Worm (Caenorhabditis elegans) whole organism, L4 larva: ENCODE results near the gene inf-1.
A peak's percentile ranks its signal among the peaks of the same experiment; 100 is the strongest.

ENCODE experiments used
- F44E2.7 ChIP-seq: fragments of 200-800 bp; sonication (Bioruptor generic); IDR thresholded peaks from 2 replicates; pipeline ENCODE4 v2.1.2; 2022; ENCODE audit warnings: missing genetic modification characterization, missing compliant biosample characterization
- F49E8.2 ChIP-seq: sonication (generic microtip); optimal IDR thresholded peaks from 2 replicates; lab custom pipeline; 2016; ENCODE audit warnings: missing compliant biosample characterization, mild to moderate bottlenecking, missing genetic modification characterization, borderline replicate concordance
- T20F7.1 ChIP-seq: fragments of 200-800 bp; sonication (Bioruptor generic); optimal IDR thresholded peaks from 2 replicates; lab custom pipeline; 2018; ENCODE audit warnings: mild to moderate bottlenecking, missing genetic modification characterization, missing compliant biosample characterization
- T26A8.4 ChIP-seq: fragments of 200-800 bp; sonication (Bioruptor generic); IDR thresholded peaks from 2 replicates; pipeline ENCODE4 v1.3.6; 2022; ENCODE audit warnings: missing genetic modification characterization, missing compliant biosample characterization
- Y48G9A.11 ChIP-seq: fragments of 200-800 bp; sonication (Bioruptor generic); IDR thresholded peaks from 2 replicates; pipeline ENCODE4 v1.3.6; 2022; ENCODE audit warnings: missing genetic modification reagents, missing genetic modification characterization, missing compliant biosample characterization
- Y75B8A.6 ChIP-seq: fragments of 200-800 bp; sonication (Bioruptor generic); IDR thresholded peaks from 2 replicates; pipeline ENCODE4 v1.3.6; 2022; ENCODE audit warnings: missing genetic modification reagents, missing genetic modification characterization, missing compliant biosample characterization
- ZK337.2 ChIP-seq: fragments of 200-800 bp; sonication (Bioruptor generic); IDR thresholded peaks from 2 replicates; pipeline ENCODE4 v1.3.6; 2022; ENCODE audit warnings: missing genetic modification reagents, missing genetic modification characterization, missing compliant biosample characterization
- ZK546.5 ChIP-seq, 2 experiments: sonication (generic microtip); optimal IDR thresholded peaks; 2 replicates each; lab custom pipeline; 2017; ENCODE audit warnings: missing biosample characterization in 2 of 2, missing genetic modification characterization in 2 of 2
- aha-1 ChIP-seq: fragments of 150-350 bp; peaks from one replicate; lab custom pipeline; 2014; ENCODE audit warnings: missing biosample characterization, missing genetic modification characterization
- aly-2 ChIP-seq: sonication (generic microtip); optimal IDR thresholded peaks from 2 replicates; lab custom pipeline; 2018; ENCODE audit warnings: missing biosample characterization, missing genetic modification characterization
- ama-1 ChIP-seq: fragments of 150-350 bp; optimal IDR thresholded peaks from 2 replicates; lab custom pipeline; 2014; ENCODE audit warnings: inconsistent platforms, mixed read lengths
- ceh-20 ChIP-seq: fragments of 200-800 bp; sonication (Bioruptor generic); IDR thresholded peaks from 2 replicates; pipeline ENCODE4 v1.3.6; 2022; ENCODE audit warnings: missing genetic modification reagents, missing genetic modification characterization, missing compliant biosample characterization
- ces-1 ChIP-seq: fragments of 150-350 bp; sonication (generic microtip); optimal IDR thresholded peaks from 4 replicates; lab custom pipeline; 2014; ENCODE audit warnings: missing biosample characterization, missing genetic modification reagents, missing genetic modification characterization
- cey-2 ChIP-seq: sonication (generic microtip); optimal IDR thresholded peaks from 3 replicates; lab custom pipeline; 2017; ENCODE audit warnings: missing genetic modification characterization, mild to moderate bottlenecking, missing compliant biosample characterization, antibody characterized with exemption, borderline replicate concordance; ENCODE audit not compliant: insufficient read depth
- daf-12 ChIP-seq: fragments of 150-350 bp; optimal IDR thresholded peaks from 2 replicates; lab custom pipeline; 2014; ENCODE audit warnings: missing biosample characterization, missing genetic modification reagents, missing genetic modification characterization
- daf-16 ChIP-seq, 3 experiments: sonication (generic microtip); optimal IDR thresholded peaks; 2 replicates each; lab custom pipeline; 2016 to 2017; ENCODE audit warnings: missing genetic modification characterization in 3 of 3, missing genetic modification reagents in 3 of 3, mild to moderate bottlenecking in 2 of 3, missing compliant biosample characterization in 2 of 3, missing biosample characterization in 1 of 3, moderate library complexity in 1 of 3
- daf-19 ChIP-seq: fragments of 200-800 bp; sonication (Bioruptor generic); conservative IDR thresholded peaks from 2 replicates; pipeline ENCODE4 v1.3.6; 2022; ENCODE audit warnings: missing genetic modification characterization, missing compliant biosample characterization
- dmd-8 ChIP-seq: fragments of 200-800 bp; sonication (Bioruptor generic); IDR thresholded peaks from 2 replicates; pipeline ENCODE4 v1.3.6; 2022; ENCODE audit warnings: missing genetic modification characterization, missing compliant biosample characterization
- dmd-9 ChIP-seq: fragments of 200-800 bp; sonication (Bioruptor generic); IDR thresholded peaks from 2 replicates; pipeline ENCODE4 v1.3.6; 2022; ENCODE audit warnings: missing genetic modification reagents, missing genetic modification characterization, missing compliant biosample characterization
- duxl-1 ChIP-seq: sonication (generic microtip); optimal IDR thresholded peaks from 2 replicates; lab custom pipeline; 2016; ENCODE audit warnings: mild to moderate bottlenecking, missing genetic modification characterization, moderate library complexity, missing compliant biosample characterization; ENCODE audit not compliant: poor library complexity
- hif-1 ChIP-seq, 2 experiments: sonication (generic microtip); optimal IDR thresholded peaks; 2 replicates each; lab custom pipeline; 2016 to 2017; ENCODE audit warnings: missing compliant biosample characterization in 2 of 2, missing genetic modification characterization in 2 of 2, missing genetic modification reagents in 2 of 2, missing genotype in 2 of 2, mild to moderate bottlenecking in 1 of 2
- hlh-11 ChIP-seq: fragments of 200-800 bp; sonication (Bioruptor generic); optimal IDR thresholded peaks from 2 replicates; lab custom pipeline; 2018; ENCODE audit warnings: mild to moderate bottlenecking, missing genetic modification characterization, missing compliant biosample characterization
- hlh-30 ChIP-seq: sonication (generic microtip); optimal IDR thresholded peaks from 2 replicates; lab custom pipeline; 2017; ENCODE audit warnings: antibody characterized with exemption, mild to moderate bottlenecking, missing genetic modification characterization, missing compliant biosample characterization; ENCODE audit not compliant: insufficient read depth
- jun-1 ChIP-seq: fragments of 150-350 bp; optimal IDR thresholded peaks from 2 replicates; lab custom pipeline; 2014; ENCODE audit warnings: missing biosample characterization, missing genetic modification reagents, missing genetic modification characterization
- lim-7 ChIP-seq: fragments of 200-800 bp; sonication (Bioruptor generic); IDR thresholded peaks from 2 replicates; pipeline ENCODE4 v1.3.6; 2022; ENCODE audit warnings: missing genetic modification characterization, missing compliant biosample characterization
- lin-15B ChIP-seq: fragments of 150-350 bp; sonication (generic microtip); optimal IDR thresholded peaks from 3 replicates; lab custom pipeline; 2014; ENCODE audit warnings: missing biosample characterization, missing genetic modification characterization
- lin-29 ChIP-seq: fragments of 200-800 bp; sonication (Bioruptor generic); IDR thresholded peaks from 2 replicates; pipeline ENCODE4 v1.3.6; 2022; ENCODE audit warnings: missing genetic modification reagents, missing genetic modification characterization, missing compliant biosample characterization
- lin-39 ChIP-seq: fragments of 150-350 bp; optimal IDR thresholded peaks from 2 replicates; lab custom pipeline; 2014; ENCODE audit warnings: missing biosample characterization, missing genetic modification reagents, missing genetic modification characterization
- lir-3 ChIP-seq: sonication (generic microtip); optimal IDR thresholded peaks from 2 replicates; lab custom pipeline; 2016; ENCODE audit warnings: mild to moderate bottlenecking, missing genetic modification characterization, missing compliant biosample characterization
- lsy-2 ChIP-seq, 2 experiments: fragments of 150-350 bp in 1 of 2; sonication (generic microtip) in 1 of 2; optimal IDR thresholded peaks; 2 replicates each; lab custom pipeline; 2014 to 2017; ENCODE audit warnings: missing biosample characterization in 2 of 2, missing genetic modification characterization in 2 of 2
- mdl-1 ChIP-seq, 2 experiments: fragments of 150-350 bp in 1 of 2; sonication (generic microtip) in 1 of 2; optimal IDR thresholded peaks; 2 replicates each; lab custom pipeline; 2014 to 2017; ENCODE audit warnings: missing biosample characterization in 2 of 2, missing genetic modification characterization in 2 of 2
- mes-2 ChIP-seq: sonication (generic microtip); optimal IDR thresholded peaks from 2 replicates; lab custom pipeline; 2016; ENCODE audit warnings: missing genotype, mild to moderate bottlenecking, missing genetic modification characterization, missing compliant biosample characterization; ENCODE audit not compliant: poor library complexity, severe bottlenecking
- mxl-3 ChIP-seq: fragments of 200-800 bp; sonication (Bioruptor generic); optimal IDR thresholded peaks from 2 replicates; lab custom pipeline; 2018; ENCODE audit warnings: mild to moderate bottlenecking, missing genetic modification characterization, missing compliant biosample characterization
- nhr-10 ChIP-seq: fragments of 150-350 bp; optimal IDR thresholded peaks from 2 replicates; lab custom pipeline; 2014; ENCODE audit warnings: missing biosample characterization, missing genetic modification characterization
- nhr-11 ChIP-seq: fragments of 150-350 bp; optimal IDR thresholded peaks from 2 replicates; lab custom pipeline; 2014; ENCODE audit warnings: missing biosample characterization, missing genetic modification characterization
- nhr-237 ChIP-seq: sonication (generic microtip); optimal IDR thresholded peaks from 2 replicates; lab custom pipeline; 2017; ENCODE audit warnings: missing biosample characterization, missing genetic modification characterization
- nhr-28 ChIP-seq: fragments of 150-350 bp; optimal IDR thresholded peaks from 2 replicates; lab custom pipeline; 2014; ENCODE audit warnings: missing biosample characterization, missing genetic modification characterization
- nhr-77 ChIP-seq: fragments of 150-350 bp; optimal IDR thresholded peaks from 2 replicates; lab custom pipeline; 2014; ENCODE audit warnings: missing biosample characterization, missing genetic modification characterization
- rbr-2 ChIP-seq: sonication (generic microtip); optimal IDR thresholded peaks from 2 replicates; lab custom pipeline; 2016; ENCODE audit warnings: missing genotype, missing genetic modification characterization, missing compliant biosample characterization
- spr-1 ChIP-seq: sonication (generic microtip); optimal IDR thresholded peaks from 2 replicates; lab custom pipeline; 2016; ENCODE audit warnings: mild to moderate bottlenecking, missing genetic modification characterization, missing compliant biosample characterization
- ztf-11 ChIP-seq: fragments of 150-350 bp; optimal IDR thresholded peaks from 2 replicates; lab custom pipeline; 2014; ENCODE audit warnings: missing biosample characterization, missing genetic modification characterization

Gene inf-1

DNA sequence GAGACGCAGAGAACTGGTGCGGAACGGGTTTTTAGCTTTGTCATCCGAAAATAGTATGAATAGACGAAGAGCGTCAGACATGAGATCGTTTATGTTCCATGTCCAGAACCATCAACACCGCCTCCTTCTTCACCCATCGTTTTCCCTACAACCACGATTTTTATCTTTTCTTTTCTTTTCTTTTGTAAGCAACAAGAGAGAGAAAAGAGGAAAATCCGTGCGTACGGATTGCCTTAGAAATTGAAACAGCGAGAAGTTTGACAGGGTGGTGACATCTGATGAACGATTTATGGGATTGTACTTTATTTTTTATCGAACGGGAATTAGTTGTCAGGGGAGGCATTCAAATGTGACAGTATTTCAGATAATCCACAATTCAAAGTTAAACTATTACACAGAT is 15.8 kb downstream of the inf-1 start, which contains the start of gene abu-13:
Gene abu-13, minus strand, starts transcription at position 152 of the 400 bp plus-strand sequence.
- TF ChIP-seq hlh-11 (tag; lab: Kevin White, UChicago) = peak; percentile 7
- TF ChIP-seq nhr-28 = peak; percentile 19
- no peak for TF ChIP-seq duxl-1 (tag; lab: Kevin White, UChicago)
- peak in 1 of 2 experiments; percentile 10 for TF ChIP-seq mdl-1 (tag; optimal IDR thresholded peaks at IDR 0.05; lab: Kevin White, UChicago)

DNA sequence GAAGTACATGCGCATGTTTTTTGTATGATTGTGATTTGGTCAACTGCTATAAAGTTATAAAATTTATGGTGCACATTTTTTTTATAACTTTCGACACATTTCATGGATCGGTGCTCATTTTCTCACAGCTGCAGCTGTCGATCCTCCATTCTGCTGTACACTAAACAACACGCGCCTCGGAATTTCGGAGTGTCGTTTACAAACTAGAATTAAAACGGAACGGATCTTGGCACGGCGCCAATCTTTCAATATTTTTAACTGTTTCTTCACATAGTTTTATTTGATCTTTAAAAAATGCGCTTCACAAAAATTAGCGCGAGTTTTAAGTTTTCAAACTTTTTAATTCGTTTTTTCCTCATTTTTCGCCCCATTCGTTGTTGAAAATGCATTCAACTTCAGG is 16.4 kb downstream of the inf-1 start, which contains the start of gene let-711:
Gene let-711, plus strand, starts transcription at position 337 of the 400 bp plus-strand sequence.
- TF ChIP-seq nhr-10 (tag; lab: Kevin White, UChicago) (no peak), ces-1 (GFP tag; lab: Kevin White, UChicago) (no peak), spr-1 (tag; lab: Kevin White, UChicago) (no peak), daf-19 (GFP tag; lab: Robert Waterston, UW) (no peak), daf-12 (tag; lab: Kevin White, UChicago) (no peak), F49E8.2 (tag; lab: Kevin White, UChicago) (no peak), F44E2.7 (GFP tag; lab: Robert Waterston, UW) (no peak), rbr-2 (tag; lab: Kevin White, UChicago) (no peak), ceh-20 (GFP tag; lab: Robert Waterston, UW) (no peak), nhr-77 (tag; lab: Kevin White, UChicago) (no peak), cey-2 (tag; lab: Kevin White, UChicago) (no peak), T20F7.1 (GFP tag; lab: Kevin White, UChicago) (peak; percentile 95), mes-2 (tag; lab: Kevin White, UChicago) (peak; percentile 28), lsy-2 (tag; optimal IDR thresholded peaks at IDR 0.05; lab: Kevin White, UChicago) (peak in 1 of 2 experiments; percentile 27), lim-7 (GFP tag; lab: Robert Waterston, UW) (no peak), aly-2 (no peak), daf-16 (GFP tag; optimal IDR thresholded peaks at IDR 0.05; lab: Kevin White, UChicago) (no peak), daf-16 (tag; optimal IDR thresholded peaks at IDR 0.05; lab: Kevin White, UChicago) (peak; percentile 18), lir-3 (tag; lab: Kevin White, UChicago) (no peak), hlh-11 (tag; lab: Kevin White, UChicago) (no peak), Y48G9A.11 (peak; percentile 97), hlh-30 (tag; lab: Kevin White, UChicago) (peak; percentile 4), lin-29 (no peak), jun-1 (tag; lab: Kevin White, UChicago) (no peak), nhr-11 (no peak), dmd-8 (GFP tag; lab: Robert Waterston, UW) (no peak), aha-1 (tag; lab: Kevin White, UChicago) (peak; percentile 56), ZK546.5 (tag; optimal IDR thresholded peaks at IDR 0.05; lab: Kevin White, UChicago) (no peak), nhr-237 (tag; lab: Kevin White, UChicago) (no peak)

DNA sequence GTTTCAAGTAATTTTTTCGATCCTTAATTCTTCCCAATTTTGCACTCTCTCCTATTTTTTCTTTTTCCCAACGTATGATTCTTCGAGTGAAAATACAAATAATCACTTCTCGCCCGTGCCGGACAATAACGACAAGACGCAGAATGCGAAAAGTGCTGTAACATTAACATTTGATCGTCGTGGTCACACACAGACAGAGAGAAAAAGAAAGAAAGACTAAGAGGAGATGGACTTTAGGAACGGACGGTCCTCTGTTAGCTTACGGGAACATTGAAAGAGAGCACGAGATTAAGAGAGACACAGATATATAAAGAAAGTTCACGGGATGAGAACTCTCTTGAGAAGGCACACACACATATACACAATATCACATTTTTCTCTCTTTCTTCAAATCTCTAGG is 18.0 kb downstream of the inf-1 start:
- TF ChIP-seq hlh-11 (tag; lab: Kevin White, UChicago) (peak; percentile 48), mdl-1 (tag; optimal IDR thresholded peaks at IDR 0.05; lab: Kevin White, UChicago) (peak in 1 of 2 experiments; percentile 16), hif-1 (tag; optimal IDR thresholded peaks at IDR 0.05; lab: Kevin White, UChicago) (peak in 1 of 2 experiments; percentile 9), ztf-11 (no peak), F44E2.7 (GFP tag; lab: Robert Waterston, UW) (no peak), dmd-9 (GFP tag; lab: Robert Waterston, UW) (no peak), Y75B8A.6 (GFP tag; lab: Robert Waterston, UW) (no peak), mxl-3 (GFP tag; lab: Kevin White, UChicago) (peak; percentile 26), lsy-2 (tag; optimal IDR thresholded peaks at IDR 0.05; lab: Kevin White, UChicago) (peak in 1 of 2 experiments; percentile 21), T26A8.4 (GFP tag; lab: Robert Waterston, UW) (no peak), lin-15B (tag; lab: Kevin White, UChicago) (no peak), hlh-30 (tag; lab: Kevin White, UChicago) (peak; percentile 86), daf-16 (GFP tag; optimal IDR thresholded peaks at IDR 0.05; lab: Kevin White, UChicago) (no peak), daf-16 (tag; optimal IDR thresholded peaks at IDR 0.05; lab: Kevin White, UChicago) (peak; percentile 9), ZK337.2 (GFP tag; lab: Robert Waterston, UW) (no peak), lin-39 (tag; lab: Kevin White, UChicago) (no peak), ama-1 (lab: Kevin White, UChicago) (no peak), nhr-28 (peak; percentile 63)
